Worm (Caenorhabditis elegans) whole organism, mixed stage, embryonic: Measurements from ENCODE around the gene sft-1.

Source experiments
- bed-3 ChIP-seq: fragments of 200-800 bp; sonication (Bioruptor generic); optimal IDR thresholded peaks from 3 replicates; lab custom pipeline; 2018; ENCODE audit warnings: mild to moderate bottlenecking, missing genetic modification characterization, moderate library complexity, missing compliant biosample characterization
- blmp-1 ChIP-seq: fragments of 150-350 bp; optimal IDR thresholded peaks from 2 replicates; lab custom pipeline; 2014; ENCODE audit warnings: missing biosample characterization, missing genetic modification characterization
- ceh-39 ChIP-seq: fragments of 150-350 bp; optimal IDR thresholded peaks from 2 replicates; lab custom pipeline; 2014; ENCODE audit warnings: missing biosample characterization, missing genetic modification characterization
- ceh-43 ChIP-seq: fragments of 200-800 bp; sonication (Bioruptor generic); optimal IDR thresholded peaks from 2 replicates; lab custom pipeline; 2018; ENCODE audit warnings: mild to moderate bottlenecking, missing genetic modification characterization, moderate library complexity, missing compliant biosample characterization
- ceh-83 ChIP-seq: fragments of 200-800 bp; sonication (Bioruptor generic); optimal IDR thresholded peaks from 2 replicates; lab custom pipeline; 2018; ENCODE audit warnings: mild to moderate bottlenecking, missing genetic modification characterization, missing compliant biosample characterization
- ces-1 ChIP-seq: fragments of 150-350 bp; optimal IDR thresholded peaks from 2 replicates; lab custom pipeline; 2014; ENCODE audit warnings: missing biosample characterization, missing genetic modification reagents, missing genetic modification characterization
- cnd-1 ChIP-seq: fragments of 200-800 bp; sonication (Bioruptor generic); optimal IDR thresholded peaks from 2 replicates; lab custom pipeline; 2018; ENCODE audit warnings: mild to moderate bottlenecking, missing genetic modification characterization, missing compliant biosample characterization
- drap-1 ChIP-seq: fragments of 200-800 bp; sonication (Bioruptor generic); optimal IDR thresholded peaks from 3 replicates; lab custom pipeline; 2018; ENCODE audit warnings: mild to moderate bottlenecking, missing genetic modification characterization, missing compliant biosample characterization
- elt-1 ChIP-seq: sonication (generic microtip); optimal IDR thresholded peaks from 2 replicates; lab custom pipeline; 2017; ENCODE audit warnings: missing genetic modification characterization, mild to moderate bottlenecking, missing compliant biosample characterization, antibody characterized with exemption, moderate library complexity, borderline replicate concordance; ENCODE audit not compliant: insufficient read depth
- elt-3 ChIP-seq: fragments of 150-350 bp; optimal IDR thresholded peaks from 2 replicates; lab custom pipeline; 2014; ENCODE audit warnings: missing biosample characterization, missing genetic modification characterization
- ham-2 ChIP-seq: fragments of 200-800 bp; sonication (Bioruptor generic); optimal IDR thresholded peaks from 2 replicates; lab custom pipeline; 2018; ENCODE audit warnings: mild to moderate bottlenecking, missing genetic modification characterization, missing compliant biosample characterization
- hlh-1 ChIP-seq: fragments of 150-350 bp; optimal IDR thresholded peaks from 2 replicates; lab custom pipeline; 2014; ENCODE audit warnings: missing biosample characterization, missing genetic modification reagents, missing genetic modification characterization
- lin-13 ChIP-seq: fragments of 150-350 bp; optimal IDR thresholded peaks from 2 replicates; lab custom pipeline; 2014; ENCODE audit warnings: missing biosample characterization, missing genetic modification characterization
- lin-32 ChIP-seq: fragments of 200-800 bp; sonication (Bioruptor generic); optimal IDR thresholded peaks from 2 replicates; lab custom pipeline; 2018; ENCODE audit warnings: mild to moderate bottlenecking, missing genetic modification characterization, missing compliant biosample characterization
- lsy-2 ChIP-seq: fragments of 150-350 bp; optimal IDR thresholded peaks from 2 replicates; lab custom pipeline; 2014; ENCODE audit warnings: missing biosample characterization, missing genetic modification characterization
- mab-5 ChIP-seq: fragments of 150-350 bp; optimal IDR thresholded peaks from 2 replicates; lab custom pipeline; 2014; ENCODE audit warnings: missing biosample characterization, missing genetic modification characterization
- mep-1 ChIP-seq: fragments of 150-350 bp; optimal IDR thresholded peaks from 2 replicates; lab custom pipeline; 2017; ENCODE audit warnings: missing biosample characterization, missing genetic modification reagents, missing genetic modification characterization, inconsistent platforms
- mls-2 ChIP-seq: sonication (generic microtip); optimal IDR thresholded peaks from 2 replicates; lab custom pipeline; 2016; ENCODE audit warnings: mild to moderate bottlenecking, missing genetic modification characterization, moderate library complexity, missing compliant biosample characterization
- nhr-12 ChIP-seq: fragments of 150-350 bp; optimal IDR thresholded peaks from 2 replicates; lab custom pipeline; 2014; ENCODE audit warnings: missing biosample characterization, missing genetic modification characterization
- nhr-2 ChIP-seq: fragments of 150-350 bp; optimal IDR thresholded peaks from 2 replicates; lab custom pipeline; 2014; ENCODE audit warnings: missing biosample characterization, missing genetic modification characterization
- nhr-237 ChIP-seq: fragments of 150-350 bp; optimal IDR thresholded peaks from 2 replicates; lab custom pipeline; 2014; ENCODE audit warnings: missing biosample characterization, missing genetic modification characterization
- nhr-28 ChIP-seq: fragments of 150-350 bp; optimal IDR thresholded peaks from 2 replicates; lab custom pipeline; 2014; ENCODE audit warnings: missing biosample characterization, missing genetic modification characterization
- nhr-76 ChIP-seq: sonication (generic microtip); optimal IDR thresholded peaks from 2 replicates; lab custom pipeline; 2017; ENCODE audit warnings: missing biosample characterization, missing genetic modification characterization
- pha-4 ChIP-seq: fragments of 150-350 bp; optimal IDR thresholded peaks from 2 replicates; lab custom pipeline; 2018; ENCODE audit warnings: missing biosample characterization, missing genetic modification reagents, missing genetic modification characterization
- sem-2 ChIP-seq: fragments of 200-800 bp; sonication (Bioruptor generic); optimal IDR thresholded peaks from 2 replicates; lab custom pipeline; 2018; ENCODE audit warnings: mild to moderate bottlenecking, missing genetic modification characterization, missing compliant biosample characterization
- snpc-4 ChIP-seq: fragments of 150-350 bp; optimal IDR thresholded peaks from 2 replicates; lab custom pipeline; 2014; ENCODE audit warnings: missing biosample characterization, missing genetic modification characterization
- sptf-1 ChIP-seq: sonication (generic microtip); optimal IDR thresholded peaks from 2 replicates; lab custom pipeline; 2017; ENCODE audit warnings: mild to moderate bottlenecking, missing genetic modification characterization, moderate library complexity, missing compliant biosample characterization
- tbx-8 ChIP-seq: fragments of 200-800 bp; sonication (Bioruptor generic); optimal IDR thresholded peaks from 2 replicates; lab custom pipeline; 2018; ENCODE audit warnings: mild to moderate bottlenecking, missing genetic modification characterization, moderate library complexity, missing compliant biosample characterization
- unc-120 ChIP-seq: sonication (generic microtip); optimal IDR thresholded peaks from 2 replicates; lab custom pipeline; 2017; ENCODE audit warnings: missing genetic modification characterization, missing compliant biosample characterization; ENCODE audit not compliant: poor library complexity, severe bottlenecking
- unc-39 ChIP-seq: fragments of 150-350 bp; optimal IDR thresholded peaks from 2 replicates; lab custom pipeline; 2014; ENCODE audit warnings: missing biosample characterization, missing genetic modification characterization
- unc-62 ChIP-seq: fragments of 150-350 bp; optimal IDR thresholded peaks from 2 replicates; lab custom pipeline; 2014; ENCODE audit warnings: missing biosample characterization, missing genetic modification reagents, missing genetic modification characterization
- zip-8 ChIP-seq: fragments of 150-350 bp; optimal IDR thresholded peaks from 2 replicates; lab custom pipeline; 2014; ENCODE audit warnings: missing biosample characterization, missing genetic modification characterization

sft-1 gene

DNA sequence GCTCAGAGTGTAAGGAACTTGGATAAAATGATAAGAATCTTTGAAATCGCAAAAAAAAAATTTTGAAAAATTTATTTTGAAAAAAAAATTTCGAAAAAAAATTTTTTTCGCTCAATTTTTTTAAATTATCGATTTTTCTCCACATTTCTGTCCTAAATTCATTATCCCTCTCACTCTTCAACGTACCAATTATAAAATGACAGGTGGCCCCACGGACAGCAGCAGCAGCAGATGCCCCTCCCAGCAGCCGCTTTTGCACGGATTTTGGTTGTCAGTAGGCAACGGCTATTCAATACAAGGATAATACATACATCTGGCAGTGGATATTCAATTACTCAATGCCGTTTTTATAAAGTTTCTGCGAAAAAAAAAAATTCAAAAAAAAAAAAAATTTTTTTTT, at the start of gene sft-1:
TSS of gene sft-1 (plus strand) at position 201 of the 400 bp plus-strand sequence.
- TF ChIP-seq sem-2 (no peak), ces-1 (GFP tag; lab: Kevin White, UChicago) (peak; percentile 65), hlh-1 (tag; lab: Kevin White, UChicago) (peak; percentile 90), cnd-1 (tag; lab: Kevin White, UChicago) (peak; percentile 69), pha-4 (tag; lab: Kevin White, UChicago) (no peak), lin-32 (GFP tag; lab: Kevin White, UChicago) (peak; percentile 74), snpc-4 (tag; lab: Kevin White, UChicago) (no peak), unc-120 (tag; lab: Kevin White, UChicago) (no peak), mab-5 (no peak), nhr-76 (no peak), tbx-8 (GFP tag; lab: Kevin White, UChicago) (no peak), nhr-12 (tag; lab: Kevin White, UChicago) (no peak), ceh-39 (no peak)

DNA sequence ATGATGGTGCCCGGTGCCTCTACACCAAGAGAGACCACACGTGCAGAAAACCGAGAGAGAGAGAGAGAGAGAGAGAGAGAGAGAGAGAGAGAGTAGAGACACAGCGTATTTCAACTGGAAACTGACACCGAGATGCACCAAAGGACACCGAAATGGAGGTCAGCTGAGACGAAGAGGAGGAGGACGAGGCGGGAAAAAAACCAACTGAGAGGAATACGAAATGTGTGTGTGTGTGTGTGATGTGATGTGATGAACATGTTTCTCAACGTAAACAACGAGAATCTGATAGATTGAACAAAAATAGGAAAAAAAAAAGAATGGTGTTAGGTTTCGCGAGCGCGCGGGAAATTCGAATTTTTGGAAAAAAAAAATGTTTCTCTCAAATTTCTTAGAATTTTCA, 49.1 kb upstream of the sft-1 start:
- TF ChIP-seq unc-120 (tag; lab: Kevin White, UChicago) (no peak), hlh-1 (tag; lab: Kevin White, UChicago) (peak; percentile 13), sptf-1 (tag; lab: Kevin White, UChicago) (peak; percentile 21)
- TF ChIP-seq, all 35 proteins: peak for 2

DNA sequence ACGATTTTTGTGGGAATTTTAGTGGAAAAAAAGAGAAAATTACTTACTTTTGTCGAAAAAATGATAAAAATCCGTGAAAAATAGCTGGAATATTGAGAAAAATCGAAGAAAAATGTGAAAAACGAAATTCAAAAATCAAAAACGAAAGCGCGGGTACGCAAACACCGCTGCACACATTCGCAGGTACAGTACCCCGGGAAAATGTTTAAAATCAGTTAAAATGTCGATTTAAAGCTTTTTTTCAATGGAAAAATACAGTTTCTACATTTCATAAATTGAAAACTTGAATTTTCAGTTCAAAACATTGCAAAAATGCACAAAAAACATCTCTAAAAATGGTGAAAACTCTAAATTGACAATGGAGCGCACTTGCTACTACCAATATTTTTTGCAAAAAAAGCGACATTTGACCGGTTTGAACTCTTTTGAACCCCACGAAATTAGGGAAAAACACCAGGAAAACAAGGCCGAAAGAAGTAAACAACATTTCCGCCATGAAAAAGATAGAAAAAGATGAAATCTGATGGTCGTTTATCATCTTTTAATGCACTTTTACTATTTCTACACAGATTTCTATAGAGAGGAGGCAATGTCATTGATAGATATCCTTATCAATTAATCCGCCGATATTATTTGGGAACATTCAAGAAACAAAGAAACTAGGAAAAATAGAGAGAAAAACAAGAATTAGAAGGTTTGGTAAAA, 45.6 kb upstream of the sft-1 start, which contains the start of gene daf-2:
TSS of gene daf-2 (minus strand) at position 112 of the 705 bp plus-strand sequence.
- TF ChIP-seq unc-39 (tag; lab: Kevin White, UChicago) (no peak), sem-2 (no peak), hlh-1 (tag; lab: Kevin White, UChicago) (no peak), zip-8 (tag; lab: Kevin White, UChicago) (no peak), mab-5 (no peak), sptf-1 (tag; lab: Kevin White, UChicago) (no peak), cnd-1 (tag; lab: Kevin White, UChicago) (no peak), nhr-28 (tag; lab: Kevin White, UChicago) (no peak), drap-1 (no peak), unc-62 (GFP tag; lab: Kevin White, UChicago) (no peak), ceh-43 (GFP tag; lab: Kevin White, UChicago) (no peak), snpc-4 (tag; lab: Kevin White, UChicago) (no peak), lin-13 (tag; lab: Kevin White, UChicago) (no peak), nhr-12 (tag; lab: Kevin White, UChicago) (no peak)

DNA sequence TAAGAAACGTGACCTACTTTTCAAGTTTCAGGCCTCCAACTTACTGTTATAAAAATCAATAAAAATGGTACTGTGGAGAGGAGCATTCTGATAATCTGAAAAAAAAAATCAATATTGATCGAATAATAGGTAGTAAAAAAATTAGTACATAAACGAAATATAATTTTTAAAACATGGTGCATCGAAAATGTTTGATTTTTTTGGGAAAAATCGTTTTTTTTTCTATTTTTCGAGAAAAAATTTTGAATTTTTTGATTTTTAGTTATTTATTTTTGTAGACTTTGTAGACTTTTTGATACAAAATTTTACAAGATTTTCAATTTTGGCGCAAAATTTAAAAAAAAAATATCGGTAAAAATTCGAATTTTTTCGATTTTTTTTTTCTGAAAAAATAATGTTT, 39.4 kb upstream of the sft-1 start, which contains the start of gene cutl-25:
TSS of gene cutl-25 (minus strand) at position 101 of the 400 bp plus-strand sequence.
- TF ChIP-seq tbx-8 (GFP tag; lab: Kevin White, UChicago) = no peak
- TF ChIP-seq mls-2 (tag; lab: Kevin White, UChicago) = no peak
- no peak for TF ChIP-seq sem-2
- TF ChIP-seq sptf-1 (tag; lab: Kevin White, UChicago) = no peak
- no peak for TF ChIP-seq ceh-39
- no peak for TF ChIP-seq ceh-43 (GFP tag; lab: Kevin White, UChicago)
- no peak for TF ChIP-seq snpc-4 (tag; lab: Kevin White, UChicago)
- no peak for TF ChIP-seq cnd-1 (tag; lab: Kevin White, UChicago)
- no peak for TF ChIP-seq hlh-1 (tag; lab: Kevin White, UChicago)
- no peak for TF ChIP-seq mab-5
- TF ChIP-seq elt-3 = no peak
- TF ChIP-seq mep-1 = no peak
- TF ChIP-seq pha-4 (tag; lab: Kevin White, UChicago) = no peak
- no peak for TF ChIP-seq zip-8 (tag; lab: Kevin White, UChicago)
- TF ChIP-seq drap-1 = no peak
- no peak for TF ChIP-seq nhr-76
- no peak for TF ChIP-seq elt-1
- no peak for TF ChIP-seq unc-120 (tag; lab: Kevin White, UChicago)
- TF ChIP-seq lin-13 (tag; lab: Kevin White, UChicago) = no peak
- TF ChIP-seq bed-3 (GFP tag; lab: Kevin White, UChicago) = no peak

DNA sequence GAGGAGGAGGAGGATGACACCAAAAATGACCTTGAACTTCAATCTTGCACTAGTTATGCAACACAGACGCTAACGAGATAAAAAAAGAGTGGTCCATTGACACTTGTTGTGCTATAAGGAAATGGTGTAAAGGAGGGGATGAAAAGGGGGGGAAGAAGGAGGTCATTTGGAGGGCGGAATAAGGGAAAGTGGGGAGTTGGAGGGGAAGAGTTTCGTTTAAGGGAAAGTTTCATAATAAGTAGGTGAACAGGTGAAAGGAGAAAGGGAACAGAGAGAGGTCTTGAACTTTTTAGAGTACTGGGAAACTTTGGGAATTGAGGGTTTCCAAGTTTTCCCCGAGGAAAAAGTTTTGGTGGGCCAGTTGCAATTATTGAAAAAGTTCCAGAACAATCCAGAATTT, 38.6 kb upstream of the sft-1 start:
- no peak for TF ChIP-seq lsy-2 (tag; lab: Kevin White, UChicago)
- TF ChIP-seq cnd-1 (tag; lab: Kevin White, UChicago) = no peak
- no peak for TF ChIP-seq elt-3
- no peak for TF ChIP-seq lin-13 (tag; lab: Kevin White, UChicago)
- no peak for TF ChIP-seq ces-1 (GFP tag; lab: Kevin White, UChicago)
- no peak for TF ChIP-seq drap-1
- no peak for TF ChIP-seq nhr-237 (tag; lab: Kevin White, UChicago)
- TF ChIP-seq unc-120 (tag; lab: Kevin White, UChicago) = no peak
- no peak for TF ChIP-seq mab-5
- TF ChIP-seq ceh-39 = no peak
- TF ChIP-seq nhr-2 = peak; percentile 77
- TF ChIP-seq ceh-83 (GFP tag; lab: Kevin White, UChicago) = no peak
- TF ChIP-seq zip-8 (tag; lab: Kevin White, UChicago) = peak; percentile 22
- TF ChIP-seq bed-3 (GFP tag; lab: Kevin White, UChicago) = no peak
- TF ChIP-seq blmp-1 = peak; percentile 28
- TF ChIP-seq pha-4 (tag; lab: Kevin White, UChicago) = no peak
- no peak for TF ChIP-seq ham-2 (GFP tag; lab: Kevin White, UChicago)
- no peak for TF ChIP-seq tbx-8 (GFP tag; lab: Kevin White, UChicago)
- TF ChIP-seq mls-2 (tag; lab: Kevin White, UChicago) = no peak
